Worm (Caenorhabditis elegans) whole organism, L4/young adult: ENCODE results near the gene Y53G8AL.3.
A peak's percentile ranks its signal among the peaks of the same experiment; 100 is the strongest.

ENCODE experiments used
- W03F9.2 ChIP-seq: fragments of 150-350 bp; optimal IDR thresholded peaks from 2 replicates; lab custom pipeline; 2014; ENCODE audit warnings: missing biosample characterization, missing genetic modification characterization
- dao-5 ChIP-seq: sonication (generic microtip); optimal IDR thresholded peaks from 2 replicates; lab custom pipeline; 2016; ENCODE audit warnings: missing genotype, missing genetic modification characterization, moderate library complexity, missing compliant biosample characterization
- him-1 ChIP-seq: sonication (generic microtip); optimal IDR thresholded peaks from 2 replicates; lab custom pipeline; 2016; ENCODE audit warnings: missing genotype, missing genetic modification reagents, missing genetic modification characterization, missing compliant biosample characterization

Gene Y53G8AL.3

ce11 chrIII:3253736-3254135 lies 793 bp upstream of the Y53G8AL.3 start:
- TF ChIP-seq him-1 (tag; lab: Kevin White, UChicago) (no peak), dao-5 (tag; lab: Kevin White, UChicago) (no peak), W03F9.2 (tag; lab: Kevin White, UChicago) (no peak)

ce11 chrIII:3250596-3251112 lies 2.3 kb downstream of the Y53G8AL.3 start, which contains the start of gene Y53G8AL.4:
TSS of gene Y53G8AL.4 (minus strand) at chrIII:3250646.
- TF ChIP-seq W03F9.2 (tag; lab: Kevin White, UChicago) (no peak), him-1 (tag; lab: Kevin White, UChicago) (no peak), dao-5 (tag; lab: Kevin White, UChicago) (no peak)

ce11 chrIII:3249038-3249420 lies 3.9 kb downstream of the Y53G8AL.3 start:
- TF ChIP-seq him-1 (tag; lab: Kevin White, UChicago) (no peak), W03F9.2 (tag; lab: Kevin White, UChicago) (no peak), dao-5 (tag; lab: Kevin White, UChicago) (peak; percentile 61)

ce11 chrIII:3248307-3249037 lies 4.5 kb downstream of the Y53G8AL.3 start, which contains the start of gene nduf-9:
TSS of gene nduf-9 (minus strand) at chrIII:3248575.
- peak; percentile 39 for TF ChIP-seq W03F9.2 (tag; lab: Kevin White, UChicago)
- no peak for TF ChIP-seq dao-5 (tag; lab: Kevin White, UChicago)

ce11 chrIII:3242379-3242778 lies 10.6 kb downstream of the Y53G8AL.3 start:
- no peak for TF ChIP-seq dao-5 (tag; lab: Kevin White, UChicago)
- no peak for TF ChIP-seq W03F9.2 (tag; lab: Kevin White, UChicago)
- TF ChIP-seq him-1 (tag; lab: Kevin White, UChicago) = no peak

ce11 chrIII:3241943-3242342 lies 11.0 kb downstream of the Y53G8AL.3 start:
- TF ChIP-seq dao-5 (tag; lab: Kevin White, UChicago) = no peak
- TF ChIP-seq W03F9.2 (tag; lab: Kevin White, UChicago) = no peak
- no peak for TF ChIP-seq him-1 (tag; lab: Kevin White, UChicago)

- TF ChIP-seq him-1 (tag; lab: Kevin White, UChicago) = no peak
- TF ChIP-seq dao-5 (tag; lab: Kevin White, UChicago) = no peak
- no peak for TF ChIP-seq W03F9.2 (tag; lab: Kevin White, UChicago)
Observed at ce11 chrIII:3241361-3241760, 11.6 kb downstream of the Y53G8AL.3 start.

- no peak for TF ChIP-seq him-1 (tag; lab: Kevin White, UChicago)
- TF ChIP-seq W03F9.2 (tag; lab: Kevin White, UChicago) = no peak
- TF ChIP-seq dao-5 (tag; lab: Kevin White, UChicago) = no peak
Observed at ce11 chrIII:3240893-3241292, 12.1 kb downstream of the Y53G8AL.3 start.

- TF ChIP-seq him-1 (tag; lab: Kevin White, UChicago) (no peak), W03F9.2 (tag; lab: Kevin White, UChicago) (no peak), dao-5 (tag; lab: Kevin White, UChicago) (no peak)
Observed at ce11 chrIII:3232650-3233152, 20.2 kb downstream of the Y53G8AL.3 start, which contains the start of gene Y53G8AL.1. TSS of gene Y53G8AL.1 (plus strand) at chrIII:3233102.

- no peak for TF ChIP-seq him-1 (tag; lab: Kevin White, UChicago)
- no peak for TF ChIP-seq dao-5 (tag; lab: Kevin White, UChicago)
- no peak for TF ChIP-seq W03F9.2 (tag; lab: Kevin White, UChicago)
Observed at ce11 chrIII:3224102-3224501, 28.8 kb downstream of the Y53G8AL.3 start.

ce11 chrIII:3222707-3223106 lies 30.2 kb downstream of the Y53G8AL.3 start:
- TF ChIP-seq W03F9.2 (tag; lab: Kevin White, UChicago) (no peak), him-1 (tag; lab: Kevin White, UChicago) (no peak), dao-5 (tag; lab: Kevin White, UChicago) (no peak)

ce11 chrIII:3220287-3220686 lies 32.7 kb downstream of the Y53G8AL.3 start:
- TF ChIP-seq dao-5 (tag; lab: Kevin White, UChicago) = no peak
- TF ChIP-seq W03F9.2 (tag; lab: Kevin White, UChicago) = no peak
- no peak for TF ChIP-seq him-1 (tag; lab: Kevin White, UChicago)

- TF ChIP-seq W03F9.2 (tag; lab: Kevin White, UChicago) (no peak), him-1 (tag; lab: Kevin White, UChicago) (no peak), dao-5 (tag; lab: Kevin White, UChicago) (no peak)
Observed at ce11 chrIII:3219050-3219449, 33.9 kb downstream of the Y53G8AL.3 start, which contains the start of gene frm-8. TSS of gene frm-8 (minus strand) at chrIII:3219150.
